Fruit fly (Drosophila melanogaster) whole organism, embryonic: ENCODE measurements around the gene dbf.
A peak's percentile ranks its signal among the peaks of the same experiment; 100 is the strongest.

Source experiments
- CG11696 ChIP-seq: fragments of 200-800 bp; sonication (Bioruptor generic); IDR thresholded peaks from 2 replicates; pipeline ENCODE4 v1.3.6; 2022; ENCODE audit warnings: missing biosample characterization, missing genetic modification characterization
- CG12104 ChIP-seq: fragments of 200-800 bp; sonication (Bioruptor generic); optimal IDR thresholded peaks from 3 replicates; lab custom pipeline; 2016; ENCODE audit warnings: missing biosample characterization, missing genetic modification characterization
- CG12219 ChIP-seq: fragments of 200-800 bp; sonication (Bioruptor generic); optimal IDR thresholded peaks from 3 replicates; lab custom pipeline; 2018; ENCODE audit warnings: missing biosample characterization, mild to moderate bottlenecking, missing genetic modification characterization
- CG13424 ChIP-seq: fragments of 200-800 bp; sonication (Bioruptor generic); optimal IDR thresholded peaks from 2 replicates; lab custom pipeline; 2019; ENCODE audit warnings: missing biosample characterization, mild to moderate bottlenecking, missing genetic modification characterization, moderate library complexity
- CG13894 ChIP-seq: fragments of 200-800 bp; sonication (Bioruptor generic); optimal IDR thresholded peaks from 3 replicates; lab custom pipeline; 2018; ENCODE audit warnings: missing biosample characterization, mild to moderate bottlenecking, missing genetic modification characterization, moderate library complexity
- CG14050 ChIP-seq: fragments of 200-800 bp; sonication (Bioruptor generic); IDR thresholded peaks from 3 replicates; pipeline ENCODE4 v1.3.6; 2022; ENCODE audit warnings: missing biosample characterization, missing genetic modification characterization
- CG15269 ChIP-seq: fragments of 200-800 bp; sonication (Bioruptor generic); optimal IDR thresholded peaks from 2 replicates; lab custom pipeline; 2018; ENCODE audit warnings: missing biosample characterization, mild to moderate bottlenecking, missing genetic modification characterization, moderate library complexity
- CG2120 ChIP-seq: fragments of 200-800 bp; sonication (Bioruptor generic); optimal IDR thresholded peaks from 3 replicates; lab custom pipeline; 2016; ENCODE audit warnings: missing biosample characterization, missing genetic modification characterization
- CG3065 ChIP-seq: fragments of 200-800 bp; sonication (Bioruptor generic); optimal IDR thresholded peaks from 2 replicates; lab custom pipeline; 2016; ENCODE audit warnings: missing biosample characterization, missing genetic modification characterization
- CG32532 ChIP-seq: fragments of 200-800 bp; sonication (Bioruptor generic); IDR thresholded peaks from 2 replicates; pipeline ENCODE4 v1.3.6; 2022; ENCODE audit warnings: missing biosample characterization, missing genetic modification characterization
- CG4424 ChIP-seq: fragments of 200-800 bp; sonication (Bioruptor generic); optimal IDR thresholded peaks from 3 replicates; lab custom pipeline; 2016; ENCODE audit warnings: missing biosample characterization, missing genetic modification characterization
- CG9932 ChIP-seq: fragments of 200-800 bp; sonication (Bioruptor generic); IDR thresholded peaks from 2 replicates; pipeline ENCODE4 v1.3.6; 2022; ENCODE audit warnings: missing biosample characterization, missing genetic modification characterization
- CoRest ChIP-seq: fragments of 200-800 bp; sonication (Bioruptor generic); optimal IDR thresholded peaks from 3 replicates; lab custom pipeline; 2018; ENCODE audit warnings: missing biosample characterization, mild to moderate bottlenecking, missing genetic modification characterization, moderate library complexity
- D19A ChIP-seq: fragments of 200-800 bp; optimal IDR thresholded peaks from 3 replicates; lab custom pipeline; 2019; ENCODE audit warnings: missing biosample characterization, mild to moderate bottlenecking, missing genetic modification characterization, moderate library complexity
- D19B ChIP-seq: fragments of 200-800 bp; sonication (Bioruptor generic); optimal IDR thresholded peaks from 2 replicates; lab custom pipeline; 2017; ENCODE audit warnings: missing biosample characterization, mild to moderate bottlenecking, missing genetic modification characterization
- E2f1 ChIP-seq: fragments of 200-800 bp; sonication (Bioruptor generic); IDR thresholded peaks from 2 replicates; pipeline ENCODE4 v1.3.6; 2022; ENCODE audit warnings: missing biosample characterization, missing genetic modification characterization
- Hey ChIP-seq: fragments of 200-800 bp; sonication (Bioruptor generic); optimal IDR thresholded peaks from 3 replicates; lab custom pipeline; 2018; ENCODE audit warnings: missing biosample characterization, mild to moderate bottlenecking, missing genetic modification characterization
- Hr39 ChIP-seq: fragments of >200 bp; optimal IDR thresholded peaks from 2 replicates; lab custom pipeline; 2017
- Med ChIP-seq: fragments of 200-800 bp; sonication (Bioruptor generic); peaks from one replicate; lab custom pipeline; 2016; ENCODE audit warnings: missing biosample characterization, missing genetic modification characterization, mild to moderate bottlenecking, inconsistent platforms, moderate library complexity
- NFAT ChIP-seq: fragments of 200-800 bp; sonication (Bioruptor generic); IDR thresholded peaks from 2 replicates; pipeline ENCODE4 v1.3.6; 2022; ENCODE audit warnings: missing biosample characterization, missing genetic modification characterization
- Oaz ChIP-seq: fragments of 200-800 bp; sonication (Bioruptor generic); IDR thresholded peaks from 2 replicates; pipeline ENCODE4 v1.3.6; 2022; ENCODE audit warnings: missing biosample characterization, missing genetic modification characterization
- Rfx ChIP-seq: fragments of 200-800 bp; sonication (Bioruptor generic); IDR thresholded peaks from 2 replicates; pipeline ENCODE4 v1.3.6; 2022; ENCODE audit warnings: missing biosample characterization, missing genetic modification characterization
- Usf ChIP-seq: fragments of 200-800 bp; sonication (Bioruptor generic); optimal IDR thresholded peaks from 2 replicates; lab custom pipeline; 2017; ENCODE audit warnings: missing genotype, missing biosample characterization, missing genetic modification characterization
- al ChIP-seq: fragments of 200-800 bp; sonication (Bioruptor generic); IDR thresholded peaks from 2 replicates; pipeline ENCODE4 v1.3.6; 2022; ENCODE audit warnings: missing biosample characterization, missing genetic modification characterization
- bcd ChIP-seq: fragments of 200-800 bp; sonication (Bioruptor generic); optimal IDR thresholded peaks from 2 replicates; lab custom pipeline; 2017; ENCODE audit warnings: missing biosample characterization, mild to moderate bottlenecking, missing genetic modification characterization
- cad ChIP-seq: fragments of >200 bp; optimal IDR thresholded peaks from 2 replicates; lab custom pipeline; 2017; ENCODE audit warnings: missing biosample characterization, missing genetic modification characterization
- chinmo ChIP-seq: fragments of 200-800 bp; sonication (Bioruptor generic); IDR thresholded peaks from 4 replicates; pipeline ENCODE4 v1.3.6; 2022; ENCODE audit warnings: missing biosample characterization, missing genetic modification characterization; ENCODE audit not compliant: partially characterized antibody
- fd96Cb ChIP-seq: fragments of 200-800 bp; sonication (Bioruptor generic); optimal IDR thresholded peaks from 2 replicates; lab custom pipeline; 2018; ENCODE audit warnings: missing biosample characterization, mild to moderate bottlenecking, missing genetic modification characterization, moderate library complexity
- ftz-f1 ChIP-seq: fragments of 200-800 bp; sonication (Bioruptor generic); optimal IDR thresholded peaks from 2 replicates; lab custom pipeline; 2016; ENCODE audit warnings: missing biosample characterization, missing genetic modification characterization
- gem ChIP-seq: fragments of 200-800 bp; sonication (Bioruptor generic); optimal IDR thresholded peaks from 2 replicates; lab custom pipeline; 2019; ENCODE audit warnings: missing biosample characterization, mild to moderate bottlenecking, missing genetic modification characterization, moderate library complexity
- grau ChIP-seq: fragments of 200-800 bp; optimal IDR thresholded peaks from 3 replicates; lab custom pipeline; 2019; ENCODE audit warnings: missing biosample characterization, mild to moderate bottlenecking, missing genetic modification characterization, moderate library complexity
- grn ChIP-seq: fragments of 200-800 bp; sonication (Bioruptor generic); optimal IDR thresholded peaks from 3 replicates; lab custom pipeline; 2017; ENCODE audit warnings: missing biosample characterization, missing genetic modification characterization
- ind ChIP-seq: fragments of 200-800 bp; sonication (Bioruptor generic); optimal IDR thresholded peaks from 3 replicates; lab custom pipeline; 2016; ENCODE audit warnings: missing biosample characterization, missing genetic modification characterization
- klu ChIP-seq: fragments of 200-800 bp; sonication (Bioruptor generic); IDR thresholded peaks from 2 replicates; pipeline ENCODE4 v1.3.6; 2022; ENCODE audit warnings: missing biosample characterization, missing genetic modification characterization
- lab ChIP-seq: fragments of 200-800 bp; sonication (Bioruptor generic); optimal IDR thresholded peaks from 3 replicates; lab custom pipeline; 2017; ENCODE audit warnings: missing biosample characterization, missing genetic modification characterization, mild to moderate bottlenecking, moderate library complexity, missing genetic modification reagents
- lilli ChIP-seq: fragments of 200-800 bp; sonication (Bioruptor generic); optimal IDR thresholded peaks from 3 replicates; lab custom pipeline; 2016; ENCODE audit warnings: missing biosample characterization, missing genetic modification characterization
- lmd ChIP-seq: fragments of 200-800 bp; sonication (Bioruptor generic); IDR thresholded peaks from 2 replicates; pipeline ENCODE4 v1.3.6; 2022; ENCODE audit warnings: missing biosample characterization, missing genetic modification characterization
- pho ChIP-seq: fragments of 200-800 bp; sonication (Bioruptor generic); optimal IDR thresholded peaks from 2 replicates; lab custom pipeline; 2016; ENCODE audit warnings: missing biosample characterization, missing genetic modification characterization
- pita ChIP-seq: fragments of 200-800 bp; sonication (Bioruptor generic); optimal IDR thresholded peaks from 2 replicates; lab custom pipeline; 2017; ENCODE audit warnings: missing biosample characterization, mild to moderate bottlenecking, missing genetic modification characterization
- sc ChIP-seq, 3 experiments: fragments of >200 bp in 2 of 3; fragments of 200-800 bp in 1 of 3; sonication (Bioruptor generic) in 1 of 3; optimal IDR thresholded peaks; 2 replicates in 2 of 3; 3 replicates in 1 of 3; lab custom pipeline; 2017; ENCODE audit warnings: mild to moderate bottlenecking in 1 of 3, missing biosample characterization in 1 of 3, missing genetic modification characterization in 1 of 3, missing genetic modification reagents in 1 of 3
- sens ChIP-seq: fragments of 200-800 bp; sonication (Bioruptor generic); peaks from one replicate; lab custom pipeline; 2016; ENCODE audit warnings: missing biosample characterization, missing genetic modification characterization
- seq ChIP-seq: fragments of 200-800 bp; sonication (Bioruptor generic); IDR thresholded peaks from 2 replicates; pipeline ENCODE4 v1.3.6; 2022; ENCODE audit warnings: missing biosample characterization, missing genetic modification characterization
- sisA ChIP-seq: fragments of 200-800 bp; sonication (Bioruptor generic); IDR thresholded peaks from 2 replicates; pipeline ENCODE4 v1.3.6; 2022; ENCODE audit warnings: missing biosample characterization, missing genetic modification characterization
- tio ChIP-seq: fragments of 200-800 bp; sonication (Bioruptor generic); optimal IDR thresholded peaks from 2 replicates; lab custom pipeline; 2017; ENCODE audit warnings: missing biosample characterization, missing genetic modification characterization, inconsistent platforms
- vnd ChIP-seq: fragments of 200-800 bp; sonication (Bioruptor generic); IDR thresholded peaks from 3 replicates; pipeline ENCODE4 v1.3.6; 2022; ENCODE audit warnings: missing biosample characterization, missing genetic modification characterization; ENCODE audit not compliant: partially characterized antibody
- vvl ChIP-seq: fragments of 200-800 bp; sonication (Bioruptor generic); IDR thresholded peaks from 2 replicates; pipeline ENCODE4 v1.3.6; 2022; ENCODE audit warnings: missing biosample characterization, missing genetic modification characterization

Gene dbf

dm6 chr2L:10682912-10683311 is 31.5 kb downstream of the dbf start (continued):
- peak; percentile 43 for TF ChIP-seq lilli (GFP tag; lab: Kevin White, UChicago)
- no peak for TF ChIP-seq E2f1 (GFP tag; lab: Robert Waterston, UW)
- no peak for TF ChIP-seq CG15269 (tag; lab: Kevin White, UChicago)
- TF ChIP-seq al (GFP tag; lab: Robert Waterston, UW) = peak; percentile 5; the same call in 1 of the 2 replicates
- peak; percentile 18 for TF ChIP-seq grau (tag; lab: Kevin White, UChicago)
- no peak for TF ChIP-seq Oaz
- TF ChIP-seq gem (tag; lab: Kevin White, UChicago) = peak; percentile 42
- no peak for TF ChIP-seq CG12219 (GFP tag; lab: Kevin White, UChicago)
- peak; percentile 7 for TF ChIP-seq Usf (GFP tag; lab: Kevin White, UChicago)
- TF ChIP-seq ind (GFP tag; lab: Kevin White, UChicago) = no peak
- TF ChIP-seq CG9932 (GFP tag; lab: Robert Waterston, UW) = peak; percentile 72
- TF ChIP-seq CG2120 (GFP tag; lab: Kevin White, UChicago) = peak; percentile 56
- peak; percentile 18 for TF ChIP-seq tio (GFP tag; lab: Kevin White, UChicago)
- peak; percentile 4 for TF ChIP-seq bcd (GFP tag; lab: Kevin White, UChicago)
- TF ChIP-seq lab (GFP tag; lab: Kevin White, UChicago) = peak; percentile 1
- TF ChIP-seq CG32532 (GFP tag; lab: Robert Waterston, UW) = peak; percentile 61

DNA sequence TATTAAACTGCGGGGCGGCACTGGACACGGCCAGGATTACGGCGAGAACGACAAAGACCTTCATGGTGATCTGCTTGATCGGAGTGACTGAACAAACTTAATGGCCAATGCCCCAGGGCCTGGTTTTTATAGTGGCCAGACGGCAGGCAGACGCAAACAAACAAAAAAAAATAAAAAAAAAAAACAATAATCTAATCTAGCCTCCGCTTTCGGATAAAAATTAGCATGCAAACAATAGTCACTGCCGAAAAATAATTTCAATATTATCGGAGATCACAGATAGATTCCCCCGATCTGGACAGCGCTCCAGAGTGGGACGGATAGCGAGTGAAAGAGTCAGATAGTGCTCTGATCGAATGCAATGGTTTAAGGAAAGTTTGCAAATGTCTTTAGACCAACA is 32.9 kb downstream of the dbf start, which contains the start of gene CG7299:
Gene CG7299, minus strand, starts transcription at position 101 of the 400 bp plus-strand sequence.
- TF ChIP-seq CG13894 (peak; percentile 74), sc (optimal IDR thresholded peaks at IDR 0.05; lab: Kevin White, UChicago) (no peak), sc (GFP tag; optimal IDR thresholded peaks at IDR 0.05; lab: Kevin White, UChicago) (no peak), vvl (peak; percentile 39; the same call in 1 of the 2 replicates), sens (GFP tag; lab: Kevin White, UChicago) (peak; percentile 35), grn (GFP tag; lab: Kevin White, UChicago) (peak; percentile 37), D19B (GFP tag; lab: Kevin White, UChicago) (no peak), chinmo (GFP tag; lab: Robert Waterston, UW) (0 out of 4 replicates have a peak, but pooled peaks have one; percentile 30), pita (GFP tag; lab: Kevin White, UChicago) (no peak)

DNA sequence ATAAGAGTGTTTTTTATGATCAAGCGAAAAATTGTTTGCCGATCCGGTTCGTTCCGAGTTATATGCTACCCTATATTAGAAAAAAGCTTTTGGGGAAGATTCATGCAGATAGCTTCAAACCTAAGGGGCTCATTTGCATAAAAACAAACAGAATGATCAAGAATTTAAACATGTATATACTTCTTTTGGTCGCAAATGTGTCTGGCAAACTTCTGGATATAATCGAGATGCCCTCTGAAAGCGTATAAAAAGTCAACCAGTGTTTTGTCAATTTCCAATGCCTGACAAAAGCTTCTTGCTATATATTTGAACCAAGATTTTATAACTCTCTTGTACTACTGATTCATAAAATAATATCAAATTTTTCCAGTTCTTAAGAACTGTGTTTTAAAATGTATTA is 34.3 kb downstream of the dbf start:
- TF ChIP-seq sens (GFP tag; lab: Kevin White, UChicago) (peak; percentile 65), seq (GFP tag; lab: Robert Waterston, UW) (no peak), ind (GFP tag; lab: Kevin White, UChicago) (peak; percentile 20), sisA (GFP tag; lab: Robert Waterston, UW) (peak; percentile 26; the same call in 1 of the 2 replicates), Med (GFP tag; lab: Kevin White, UChicago) (peak; percentile 62), CG9932 (GFP tag; lab: Robert Waterston, UW) (peak; percentile 67), fd96Cb (peak; percentile 4), CG4424 (GFP tag; lab: Kevin White, UChicago) (peak; percentile 10), pho (GFP tag; lab: Kevin White, UChicago) (peak; percentile 17), D19B (GFP tag; lab: Kevin White, UChicago) (peak; percentile 79), lmd (GFP tag; lab: Robert Waterston, UW) (peak; percentile 14; the same call in 1 of the 2 replicates), gem (tag; lab: Kevin White, UChicago) (peak; percentile 30), CoRest (peak; percentile 29), al (GFP tag; lab: Robert Waterston, UW) (no peak), Hey (tag; lab: Kevin White, UChicago) (no peak), Hr39 (lab: Kevin White, UChicago) (no peak), CG13894 (peak; percentile 74), D19A (tag; lab: Kevin White, UChicago) (peak; percentile 60), CG11696 (GFP tag; lab: Robert Waterston, UW) (no peak), lilli (GFP tag; lab: Kevin White, UChicago) (peak; percentile 4), vvl (peak; percentile 72), ftz-f1 (GFP tag; lab: Kevin White, UChicago) (no peak), cad (GFP tag; lab: Kevin White, UChicago) (no peak), Rfx (GFP tag; lab: Robert Waterston, UW) (peak; percentile 27; the same call in 1 of the 2 replicates), klu (GFP tag; lab: Robert Waterston, UW) (no peak), CG12104 (GFP tag; lab: Kevin White, UChicago) (no peak), CG13424 (tag; lab: Kevin White, UChicago) (no peak), vnd (0 out of 3 replicates have a peak, but pooled peaks have one; percentile 29), CG3065 (GFP tag; lab: Kevin White, UChicago) (no peak), CG14050 (GFP tag; lab: Robert Waterston, UW) (no peak), NFAT (peak; percentile 18)
